Worm (Caenorhabditis elegans) whole organism, young adult: ENCODE data around the gene sri-33.

Experiments used
- B0336.3 ChIP-seq: fragments of 200-800 bp; sonication (Bioruptor generic); IDR thresholded peaks from 2 replicates; pipeline ENCODE4 v1.3.6; 2022; ENCODE audit warnings: missing genetic modification characterization, missing compliant biosample characterization
- F10E7.11 ChIP-seq: sonication (generic microtip); optimal IDR thresholded peaks from 2 replicates; lab custom pipeline; 2017; ENCODE audit warnings: mild to moderate bottlenecking, missing genetic modification characterization, moderate library complexity, missing compliant biosample characterization
- K11D2.4 ChIP-seq: fragments of 200-800 bp; sonication (Bioruptor generic); IDR thresholded peaks from 2 replicates; pipeline ENCODE4 v1.3.6; 2022; ENCODE audit warnings: missing genetic modification reagents, missing genetic modification characterization, missing compliant biosample characterization
- Y95B8A.8 ChIP-seq: fragments of 200-800 bp; sonication (Bioruptor generic); IDR thresholded peaks from 2 replicates; pipeline ENCODE4 v1.3.6; 2022; ENCODE audit warnings: missing genetic modification reagents, missing genetic modification characterization, missing compliant biosample characterization
- ama-1 ChIP-seq, 3 experiments: fragments of 150-350 bp in 1 of 3; sonication (generic microtip) in 2 of 3; optimal IDR thresholded peaks; 2 replicates each; lab custom pipeline; 2014 to 2018; ENCODE audit warnings: missing biosample characterization in 2 of 3, missing genetic modification characterization in 2 of 3, missing genetic modification reagents in 2 of 3
- athp-1 ChIP-seq: sonication (generic microtip); optimal IDR thresholded peaks from 2 replicates; lab custom pipeline; 2017; ENCODE audit warnings: mild to moderate bottlenecking, missing genetic modification characterization, missing compliant biosample characterization
- attf-5 ChIP-seq: fragments of 200-800 bp; sonication (Bioruptor generic); optimal IDR thresholded peaks from 2 replicates; lab custom pipeline; 2018; ENCODE audit warnings: mild to moderate bottlenecking, missing genetic modification characterization, missing compliant biosample characterization
- die-1 ChIP-seq: sonication (generic microtip); optimal IDR thresholded peaks from 2 replicates; lab custom pipeline; 2016; ENCODE audit warnings: missing genotype, mild to moderate bottlenecking, missing genetic modification characterization, missing compliant biosample characterization
- hlh-26 ChIP-seq: fragments of 200-800 bp; sonication (Bioruptor generic); conservative IDR thresholded peaks from 2 replicates; pipeline ENCODE4 v1.3.6; 2022; ENCODE audit warnings: missing genetic modification reagents, missing genetic modification characterization, missing compliant biosample characterization
- pha-4 ChIP-seq: fragments of 150-350 bp; sonication (generic microtip); optimal IDR thresholded peaks from 2 replicates; lab custom pipeline; 2014; ENCODE audit warnings: missing biosample characterization, missing genetic modification reagents, missing genetic modification characterization
- snpc-3.4 ChIP-seq: sonication (generic microtip); optimal IDR thresholded peaks from 2 replicates; lab custom pipeline; 2017; ENCODE audit warnings: missing genetic modification characterization, mild to moderate bottlenecking, missing compliant biosample characterization, antibody characterized with exemption, moderate library complexity, missing genotype, missing genetic modification reagents
- snpc-4 ChIP-seq, 5 experiments: fragments of 150-350 bp in 1 of 5; sonication (generic microtip) in 4 of 5; optimal IDR thresholded peaks; 2 replicates each; lab custom pipeline; 2014 to 2018; ENCODE audit warnings: missing genetic modification characterization in 5 of 5, missing biosample characterization in 3 of 5, antibody characterized with exemption in 2 of 5, mild to moderate bottlenecking in 2 of 5, missing compliant biosample characterization in 2 of 5, missing genotype in 2 of 5, moderate library complexity in 2 of 5, missing genetic modification reagents in 1 of 5
- zim-3 ChIP-seq: sonication (generic microtip); optimal IDR thresholded peaks from 2 replicates; lab custom pipeline; 2017; ENCODE audit warnings: mild to moderate bottlenecking, missing genetic modification characterization, moderate library complexity, missing compliant biosample characterization

DNA sequence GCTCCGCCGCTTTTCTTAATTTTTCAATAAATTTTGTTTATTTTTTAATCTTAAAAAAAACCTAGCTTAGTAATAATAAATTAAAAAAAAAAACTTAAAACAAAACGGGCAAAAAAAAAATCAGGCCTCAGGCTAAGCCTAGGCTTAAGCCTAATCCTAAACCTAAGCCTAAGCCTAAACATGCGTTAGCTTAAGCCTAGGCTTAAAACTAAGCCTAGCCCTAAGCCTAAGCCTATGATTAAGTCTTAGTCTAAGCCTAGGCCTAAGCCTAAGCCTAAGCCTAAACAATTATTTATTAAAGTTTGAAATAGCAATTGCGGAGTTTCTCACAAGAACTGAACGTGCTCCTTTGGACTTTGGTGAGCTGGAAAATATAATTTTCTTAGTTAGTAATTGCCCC, 21.4 kb downstream of the sri-33 start:
- TF ChIP-seq F10E7.11 (tag; lab: Kevin White, UChicago) (no peak), K11D2.4 (GFP tag; lab: Robert Waterston, UW) (no peak), snpc-4 (GFP tag; optimal IDR thresholded peaks at IDR 0.05; lab: Kevin White, UChicago) (no peak), snpc-4 (tag; optimal IDR thresholded peaks at IDR 0.05; lab: Kevin White, UChicago) (no peak), die-1 (tag; lab: Kevin White, UChicago) (no peak), snpc-3.4 (tag; lab: Kevin White, UChicago) (no peak), attf-5 (no peak), pha-4 (tag; lab: Kevin White, UChicago) (no peak), athp-1 (tag; lab: Kevin White, UChicago) (no peak), B0336.3 (GFP tag; lab: Robert Waterston, UW) (no peak), zim-3 (no peak), Y95B8A.8 (GFP tag; lab: Robert Waterston, UW) (no peak), ama-1 (optimal IDR thresholded peaks at IDR 0.05; lab: Kevin White, UChicago) (no peak), ama-1 (GFP tag; optimal IDR thresholded peaks at IDR 0.05; lab: Kevin White, UChicago) (no peak), hlh-26 (GFP tag; lab: Robert Waterston, UW) (no peak)
